Worm (Caenorhabditis elegans): ENCODE results near the gene T20F7.3.

DNA sequence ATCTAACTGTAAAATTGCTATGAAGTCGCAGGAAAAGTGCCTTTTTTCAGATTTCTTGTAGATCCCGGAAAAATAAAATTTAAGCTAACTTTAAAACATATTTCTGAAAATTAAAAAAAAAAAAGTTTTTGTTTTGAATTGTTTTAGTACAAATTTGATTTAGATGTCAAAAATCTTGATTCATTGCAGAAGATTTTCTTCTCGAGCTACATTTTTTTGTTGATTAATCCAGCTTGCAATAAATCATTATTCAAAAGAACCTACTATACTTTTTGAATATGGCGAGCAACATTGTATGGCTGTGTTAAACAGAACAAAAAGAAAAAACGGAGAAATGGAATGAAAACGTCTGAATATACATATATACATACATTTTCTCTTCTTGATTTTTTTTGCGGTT lies 5.5 kb downstream of the T20F7.3 start:
- TF ChIP-seq him-1 (tag; optimal IDR thresholded peaks at IDR 0.05) = no peak
- TF ChIP-seq dao-5 (tag; optimal IDR thresholded peaks at IDR 0.05) = no peak
- TF ChIP-seq W03F9.2 (tag; optimal IDR thresholded peaks at IDR 0.05) = no peak
